Worm (Caenorhabditis elegans) whole organism, late embryonic: ENCODE data around the gene abhd-3.1.

Experiments used
- dve-1 ChIP-seq: sonication (generic microtip); optimal IDR thresholded peaks from 2 replicates; lab custom pipeline; 2017; ENCODE audit warnings: antibody characterized with exemption, mild to moderate bottlenecking, missing genetic modification characterization, missing compliant biosample characterization
- fkh-6 ChIP-seq: sonication (generic microtip); optimal IDR thresholded peaks from 2 replicates; lab custom pipeline; 2016; ENCODE audit warnings: missing genetic modification characterization, missing compliant biosample characterization
- tbx-2 ChIP-seq: sonication (generic microtip); optimal IDR thresholded peaks from 2 replicates; lab custom pipeline; 2016; ENCODE audit warnings: missing genetic modification characterization, missing compliant biosample characterization

DNA sequence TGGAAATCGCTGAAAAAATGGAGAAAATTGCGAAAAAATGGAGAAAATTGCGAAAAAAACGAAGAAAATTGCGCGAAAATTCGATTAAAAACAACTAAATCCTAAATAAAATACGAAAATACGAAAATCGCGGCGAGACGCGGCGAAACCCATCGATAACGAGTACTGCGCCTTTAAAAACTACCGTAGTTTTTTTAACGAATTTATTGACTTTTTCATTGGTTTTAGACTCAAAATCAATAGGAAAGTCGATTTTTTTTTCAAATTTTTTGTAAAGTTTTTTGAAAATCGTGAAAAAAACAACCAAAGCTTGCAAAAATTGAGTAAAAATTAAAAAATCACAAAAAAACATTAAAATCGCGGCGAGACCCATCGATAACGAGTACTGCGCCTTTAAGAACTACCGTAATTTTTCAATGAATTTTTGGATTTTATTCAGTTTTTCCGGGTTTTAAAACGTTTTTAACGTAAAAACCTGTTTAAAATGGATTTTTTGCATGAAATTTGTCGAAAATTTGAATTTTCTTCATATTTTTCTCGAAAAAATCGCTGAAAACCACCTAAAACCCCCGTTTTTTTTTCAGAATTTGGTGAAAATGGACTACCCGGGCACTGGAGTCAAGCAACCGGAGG lies 39.2 kb upstream of the abhd-3.1 start, which contains the start of the genes chk-2 and Y60A3A.19:
- TF ChIP-seq fkh-6 (tag; lab: Kevin White, UChicago) (no peak), tbx-2 (no peak), dve-1 (tag; lab: Kevin White, UChicago) (no peak)
